Worm (Caenorhabditis elegans) whole organism, L4/young adult: ENCODE data around the gene cmk-1.

ENCODE experiments used
- W03F9.2 ChIP-seq: fragments of 150-350 bp; optimal IDR thresholded peaks from 2 replicates; lab custom pipeline; 2014; ENCODE audit warnings: missing biosample characterization, missing genetic modification characterization
- dao-5 ChIP-seq: sonication (generic microtip); optimal IDR thresholded peaks from 2 replicates; lab custom pipeline; 2016; ENCODE audit warnings: missing genotype, missing genetic modification characterization, moderate library complexity, missing compliant biosample characterization
- him-1 ChIP-seq: sonication (generic microtip); optimal IDR thresholded peaks from 2 replicates; lab custom pipeline; 2016; ENCODE audit warnings: missing genotype, missing genetic modification reagents, missing genetic modification characterization, missing compliant biosample characterization

Gene cmk-1

ce11 chrIV:1826737-1827136 is 2.5 kb downstream of the cmk-1 start:
- TF ChIP-seq W03F9.2 (no peak), dao-5 (tag; lab: Kevin White, UChicago) (no peak), him-1 (no peak)

- no peak for TF ChIP-seq dao-5 (tag; lab: Kevin White, UChicago)
- no peak for TF ChIP-seq him-1
- no peak for TF ChIP-seq W03F9.2
Observed at ce11 chrIV:1827362-1827761, 3.1 kb downstream of the cmk-1 start.

ce11 chrIV:1833115-1833514 is 8.8 kb downstream of the cmk-1 start:
- no peak for TF ChIP-seq W03F9.2
- no peak for TF ChIP-seq dao-5 (tag; lab: Kevin White, UChicago)
- TF ChIP-seq him-1: no peak

ce11 chrIV:1834242-1834641 is 10.0 kb downstream of the cmk-1 start, which contains the start of gene ccm-2:
ccm-2 (plus strand) TSS chrIV:1834628.
- TF ChIP-seq him-1: no peak
- no peak for TF ChIP-seq W03F9.2
- TF ChIP-seq dao-5 (tag; lab: Kevin White, UChicago): no peak

- TF ChIP-seq dao-5 (tag; lab: Kevin White, UChicago) (no peak), W03F9.2 (no peak), him-1 (no peak)
Observed at ce11 chrIV:1834972-1835371, 10.7 kb downstream of the cmk-1 start.

- TF ChIP-seq dao-5 (tag; lab: Kevin White, UChicago) (no peak), him-1 (no peak), W03F9.2 (no peak)
Observed at ce11 chrIV:1837134-1837533, 12.9 kb downstream of the cmk-1 start.

- TF ChIP-seq W03F9.2: no peak
- no peak for TF ChIP-seq dao-5 (tag; lab: Kevin White, UChicago)
- no peak for TF ChIP-seq him-1
Observed at ce11 chrIV:1838583-1838982, 14.3 kb downstream of the cmk-1 start.

ce11 chrIV:1842314-1842713 is 18.0 kb downstream of the cmk-1 start:
- no peak for TF ChIP-seq him-1
- no peak for TF ChIP-seq W03F9.2
- no peak for TF ChIP-seq dao-5 (tag; lab: Kevin White, UChicago)

- no peak for TF ChIP-seq dao-5 (tag; lab: Kevin White, UChicago)
- no peak for TF ChIP-seq W03F9.2
- no peak for TF ChIP-seq him-1
Observed at ce11 chrIV:1843611-1844010, 19.3 kb downstream of the cmk-1 start.

ce11 chrIV:1844624-1845023 is 20.3 kb downstream of the cmk-1 start:
- no peak for TF ChIP-seq W03F9.2
- no peak for TF ChIP-seq him-1
- TF ChIP-seq dao-5 (tag; lab: Kevin White, UChicago): no peak

ce11 chrIV:1845061-1845460 is 20.8 kb downstream of the cmk-1 start:
- TF ChIP-seq W03F9.2 (no peak), him-1 (peak; percentile 48), dao-5 (tag; lab: Kevin White, UChicago) (no peak)

ce11 chrIV:1846451-1846850 is 22.2 kb downstream of the cmk-1 start:
- TF ChIP-seq W03F9.2 (no peak), dao-5 (tag; lab: Kevin White, UChicago) (no peak), him-1 (no peak)

ce11 chrIV:1847912-1848311 is 23.6 kb downstream of the cmk-1 start, which contains the start of gene egl-4:
egl-4 (plus strand) TSS chrIV:1848071.
- no peak for TF ChIP-seq W03F9.2
- TF ChIP-seq him-1: no peak
- TF ChIP-seq dao-5 (tag; lab: Kevin White, UChicago): no peak

- TF ChIP-seq W03F9.2: no peak
- no peak for TF ChIP-seq dao-5 (tag; lab: Kevin White, UChicago)
- TF ChIP-seq him-1: no peak
Observed at ce11 chrIV:1853934-1854438, 29.7 kb downstream of the cmk-1 start.

- TF ChIP-seq W03F9.2: no peak
- peak; percentile 56 for TF ChIP-seq him-1
Observed at ce11 chrIV:1857866-1858271, 33.6 kb downstream of the cmk-1 start.

- TF ChIP-seq him-1 (no peak), dao-5 (tag; lab: Kevin White, UChicago) (no peak), W03F9.2 (no peak)
Observed at ce11 chrIV:1859365-1859982, 35.2 kb downstream of the cmk-1 start.
